Worm (Caenorhabditis elegans): ENCODE data around the gene BE10.3.

Gene BE10.3

DNA sequence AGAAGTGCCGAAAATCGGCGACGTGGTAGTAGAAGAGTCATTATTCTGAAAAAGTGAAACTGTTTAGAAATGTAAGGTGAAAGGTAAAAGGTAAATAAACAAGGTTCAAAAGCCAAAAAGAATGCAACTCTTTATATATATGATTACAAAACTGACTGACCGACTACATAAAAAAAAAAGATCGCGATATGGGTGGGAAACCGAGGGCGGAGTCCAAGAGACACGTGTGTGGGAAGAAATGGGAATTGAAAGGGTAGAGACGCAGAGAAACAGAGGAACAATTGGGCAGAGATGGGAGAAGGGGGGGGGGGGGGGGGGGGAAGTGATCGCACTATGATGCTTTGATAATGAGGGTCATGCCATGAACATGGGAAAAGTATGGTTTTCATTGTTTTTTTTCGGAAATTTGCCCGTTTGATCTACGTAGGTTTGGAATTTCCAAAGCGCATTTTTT, 31.1 kb downstream of the BE10.3 start, which contains the start of gene Y37D8A.4 (continued):
- TF ChIP-seq lsy-2 (tag; optimal IDR thresholded peaks at IDR 0.05) = peak in 1 of 2 experiments; percentile 32
- no peak for TF ChIP-seq R02D3.7 (tag; optimal IDR thresholded peaks at IDR 0.05)
- TF ChIP-seq aha-1 (tag) = no peak
- TF ChIP-seq tra-1 (GFP tag; IDR thresholded peaks at IDR 0.05) = 0 out of 2 replicates have a peak, but pooled peaks have one; percentile 21

DNA sequence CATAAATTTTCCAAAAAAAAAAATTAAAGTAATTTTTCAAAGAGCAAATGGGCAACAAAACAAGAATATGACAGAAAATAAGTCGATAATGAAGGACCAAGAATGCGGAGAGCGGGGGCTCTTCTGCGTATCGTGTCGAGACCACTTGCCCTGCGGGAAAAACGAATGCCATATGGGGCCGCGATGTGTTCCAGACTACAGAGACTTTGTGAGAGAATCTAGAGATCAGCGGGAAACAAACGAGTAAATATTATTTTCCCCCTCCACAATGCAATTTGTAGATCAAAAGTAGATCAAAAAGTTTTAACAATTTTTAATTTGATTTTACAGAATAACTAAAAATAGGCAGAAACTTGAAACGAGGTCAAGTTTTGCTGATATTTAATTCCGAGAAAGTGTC, 32.4 kb downstream of the BE10.3 start:
- no peak for TF ChIP-seq Y5F2A.4 (GFP tag; optimal IDR thresholded peaks at IDR 0.05)
- TF ChIP-seq zfp-3 (GFP tag; conservative IDR thresholded peaks at IDR 0.05) = no peak
- TF ChIP-seq unc-130 (GFP tag; optimal IDR thresholded peaks at IDR 0.05) = no peak
- no peak for TF ChIP-seq skn-1 (tag; optimal IDR thresholded peaks at IDR 0.05)
- TF ChIP-seq sdz-12 (GFP tag; optimal IDR thresholded peaks at IDR 0.05) = no peak
- no peak for TF ChIP-seq snpc-1.2 (GFP tag; IDR thresholded peaks at IDR 0.05)

DNA sequence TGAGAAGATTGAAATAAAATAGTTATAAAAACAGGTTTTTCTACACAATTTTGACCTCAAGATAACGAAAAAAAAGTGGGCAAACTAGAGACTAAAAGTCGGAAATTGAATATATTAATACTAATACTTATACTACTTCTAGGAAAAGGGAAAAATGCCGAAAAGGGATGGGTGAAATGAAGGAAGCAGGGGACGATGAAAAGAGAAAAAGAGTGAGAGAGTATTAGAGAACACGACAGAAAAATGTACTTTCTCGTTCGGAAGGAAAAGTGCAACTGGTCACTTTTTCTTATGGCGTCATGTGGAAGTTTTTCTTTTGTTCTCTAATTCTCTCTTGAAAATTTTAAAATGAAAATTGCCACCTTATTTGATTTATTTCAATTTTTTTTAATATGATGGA, 33.5 kb downstream of the BE10.3 start:
- TF ChIP-seq mxl-2 (GFP tag; conservative IDR thresholded peaks at IDR 0.05) (no peak), nhr-11 (tag; optimal IDR thresholded peaks at IDR 0.05) (peak; percentile 54), F26F4.8 (GFP tag; conservative IDR thresholded peaks at IDR 0.05) (no peak), jun-1 (tag; optimal IDR thresholded peaks at IDR 0.05) (no peak), F10B5.3 (tag; optimal IDR thresholded peaks at IDR 0.05) (no peak), T26A8.4 (GFP tag; IDR thresholded peaks at IDR 0.05) (no peak), madf-5 (GFP tag; IDR thresholded peaks at IDR 0.05) (no peak), mdt-29 (GFP tag; IDR thresholded peaks at IDR 0.05) (no peak), pha-4 (GFP tag; IDR thresholded peaks at IDR 0.05) (peak; percentile 30; the same call in 1 of the 2 replicates), pha-4 (tag; optimal IDR thresholded peaks at IDR 0.05) (no peak), lin-1 (GFP tag; IDR thresholded peaks at IDR 0.05) (no peak), nhr-77 (tag; optimal IDR thresholded peaks at IDR 0.05) (peak; percentile 63), daf-19 (GFP tag; conservative IDR thresholded peaks at IDR 0.05) (no peak), mxl-3 (GFP tag; optimal IDR thresholded peaks at IDR 0.05) (peak; percentile 36), hlh-11 (tag; optimal IDR thresholded peaks at IDR 0.05) (peak; percentile 87), ceh-44 (GFP tag; IDR thresholded peaks at IDR 0.05) (no peak), hlh-30 (tag; optimal IDR thresholded peaks at IDR 0.05; ENCODE audit: insufficient read depth) (peak; percentile 90), php-3 (GFP tag; IDR thresholded peaks at IDR 0.05) (no peak), tag-97 (GFP tag; IDR thresholded peaks at IDR 0.05) (no peak), nhr-48 (tag; optimal IDR thresholded peaks at IDR 0.05) (peak; percentile 83), hmg-1.1 (GFP tag; IDR thresholded peaks at IDR 0.05) (no peak), fkh-10 (GFP tag; optimal IDR thresholded peaks at IDR 0.05) (peak; percentile 60), dve-1 (tag; optimal IDR thresholded peaks at IDR 0.05; ENCODE audit: insufficient read depth) (peak; percentile 71), daf-8 (GFP tag; IDR thresholded peaks at IDR 0.05) (no peak), lin-38 (GFP tag; IDR thresholded peaks at IDR 0.05) (no peak), nhr-10 (tag; optimal IDR thresholded peaks at IDR 0.05) (no peak), snpc-4 (tag; optimal IDR thresholded peaks at IDR 0.05) (no peak), mes-2 (tag; optimal IDR thresholded peaks at IDR 0.05; ENCODE audit: poor library complexity, severe bottlenecking) (peak; percentile 59), lin-29 (GFP tag; IDR thresholded peaks at IDR 0.05) (no peak), snpc-1.2 (GFP tag; IDR thresholded peaks at IDR 0.05) (no peak), nhr-111 (GFP tag; optimal IDR thresholded peaks at IDR 0.05) (no peak), set-16 (GFP tag; IDR thresholded peaks at IDR 0.05) (no peak), ctbp-1 (GFP tag; IDR thresholded peaks at IDR 0.05) (peak; percentile 67; the same call in 1 of the 2 replicates), zag-1 (tag; optimal IDR thresholded peaks at IDR 0.05) (no peak), ama-1 (optimal IDR thresholded peaks at IDR 0.05) (no peak), lim-7 (GFP tag; IDR thresholded peaks at IDR 0.05) (no peak), unc-62 (GFP tag; optimal IDR thresholded peaks at IDR 0.05 in 1 of 2) (peak in 1 of 2 experiments; percentile 58), unc-62 (tag; optimal IDR thresholded peaks at IDR 0.05) (no peak), zfp-2 (tag; optimal IDR thresholded peaks at IDR 0.05) (no peak), spr-3 (GFP tag; optimal IDR thresholded peaks at IDR 0.05) (no peak)
